Fruit fly (Drosophila melanogaster): ENCODE measurements around the gene Eaf6.

dm6 chr3L:5608128-5608527 lies at the start of gene Eaf6:
- TF ChIP-seq usp (GFP tag; optimal IDR thresholded peaks at IDR 0.05): no peak
- no peak for TF ChIP-seq EcR (GFP tag; optimal IDR thresholded peaks at IDR 0.05)
- TF ChIP-seq psq (optimal IDR thresholded peaks at IDR 0.05): no peak
- TF ChIP-seq CG8478 (optimal IDR thresholded peaks at IDR 0.05): no peak

Data from whole organism.